Fruit fly (Drosophila melanogaster) whole organism, embryonic: ENCODE results near the gene CAH6.
A peak's percentile ranks its signal among the peaks of the same experiment; 100 is the strongest.

Source experiments
- Antp ChIP-seq: fragments of 200-800 bp; sonication (Bioruptor generic); optimal IDR thresholded peaks from 3 replicates; lab custom pipeline; 2016; ENCODE audit warnings: missing biosample characterization, missing genetic modification characterization
- CG10209 ChIP-seq: fragments of 200-800 bp; sonication (Bioruptor generic); optimal IDR thresholded peaks from 3 replicates; lab custom pipeline; 2017; ENCODE audit warnings: missing biosample characterization, mild to moderate bottlenecking, missing genetic modification characterization, missing genetic modification reagents
- CG10979 ChIP-seq: fragments of 200-800 bp; sonication (Bioruptor generic); optimal IDR thresholded peaks from 2 replicates; lab custom pipeline; 2018; ENCODE audit warnings: missing biosample characterization, mild to moderate bottlenecking, missing genetic modification characterization, moderate library complexity
- CG13624 ChIP-seq: fragments of 200-800 bp; sonication (Bioruptor generic); optimal IDR thresholded peaks from 2 replicates; lab custom pipeline; 2016; ENCODE audit warnings: missing biosample characterization, missing genetic modification characterization
- CG14441 ChIP-seq: fragments of 200-800 bp; sonication (Bioruptor generic); IDR thresholded peaks from 2 replicates; pipeline ENCODE4 v1.3.6; 2022; ENCODE audit warnings: missing biosample characterization, missing genetic modification characterization
- CG15696 ChIP-seq: fragments of 200-800 bp; sonication (Bioruptor generic); optimal IDR thresholded peaks from 2 replicates; lab custom pipeline; 2019; ENCODE audit warnings: missing biosample characterization, mild to moderate bottlenecking, missing genetic modification characterization, moderate library complexity
- CG2120 ChIP-seq: fragments of 200-800 bp; sonication (Bioruptor generic); optimal IDR thresholded peaks from 3 replicates; lab custom pipeline; 2016; ENCODE audit warnings: missing biosample characterization, missing genetic modification characterization
- CG30403 ChIP-seq: fragments of 200-800 bp; sonication (Bioruptor generic); optimal IDR thresholded peaks from 3 replicates; lab custom pipeline; 2016; ENCODE audit warnings: missing biosample characterization, missing genetic modification characterization
- CG3065 ChIP-seq: fragments of 200-800 bp; sonication (Bioruptor generic); optimal IDR thresholded peaks from 2 replicates; lab custom pipeline; 2016; ENCODE audit warnings: missing biosample characterization, missing genetic modification characterization
- CG32772 ChIP-seq: fragments of 200-800 bp; sonication (Bioruptor generic); IDR thresholded peaks from 2 replicates; pipeline ENCODE4 v1.3.6; 2022; ENCODE audit warnings: missing biosample characterization, missing genetic modification characterization
- CG33213 ChIP-seq: fragments of 200-800 bp; sonication (Bioruptor generic); optimal IDR thresholded peaks from 3 replicates; lab custom pipeline; 2016; ENCODE audit warnings: missing biosample characterization, missing genetic modification characterization
- CG3407 ChIP-seq: fragments of 200-800 bp; sonication (Bioruptor generic); optimal IDR thresholded peaks from 2 replicates; lab custom pipeline; 2018; ENCODE audit warnings: missing biosample characterization, mild to moderate bottlenecking, missing genetic modification characterization
- CG43689 ChIP-seq: fragments of 200-800 bp; sonication (Bioruptor generic); IDR thresholded peaks from 2 replicates; pipeline ENCODE4 v1.3.6; 2022; ENCODE audit warnings: missing biosample characterization, missing genetic modification characterization
- CG4617 ChIP-seq: fragments of 200-800 bp; sonication (Bioruptor generic); optimal IDR thresholded peaks from 3 replicates; lab custom pipeline; 2016; ENCODE audit warnings: missing biosample characterization, missing genetic modification characterization, borderline replicate concordance
- CG7271 ChIP-seq: fragments of 200-800 bp; sonication (Bioruptor generic); optimal IDR thresholded peaks from 2 replicates; lab custom pipeline; 2018; ENCODE audit warnings: missing biosample characterization, mild to moderate bottlenecking, missing genetic modification characterization, moderate library complexity
- CG9609 ChIP-seq: fragments of 200-800 bp; sonication (Bioruptor generic); optimal IDR thresholded peaks from 3 replicates; lab custom pipeline; 2016; ENCODE audit warnings: missing biosample characterization, missing genetic modification characterization
- CoRest ChIP-seq: fragments of 200-800 bp; sonication (Bioruptor generic); optimal IDR thresholded peaks from 3 replicates; lab custom pipeline; 2018; ENCODE audit warnings: missing biosample characterization, mild to moderate bottlenecking, missing genetic modification characterization, moderate library complexity
- CrebB ChIP-seq: fragments of 200-800 bp; sonication (Bioruptor generic); optimal IDR thresholded peaks from 3 replicates; lab custom pipeline; 2018; ENCODE audit warnings: missing biosample characterization, mild to moderate bottlenecking, missing genetic modification characterization
- Deaf1 ChIP-seq: fragments of 200-800 bp; optimal IDR thresholded peaks from 3 replicates; lab custom pipeline; 2019; ENCODE audit warnings: missing biosample characterization, mild to moderate bottlenecking, missing genetic modification characterization, moderate library complexity
- Dref ChIP-seq: fragments of 200-800 bp; sonication (Bioruptor generic); IDR thresholded peaks from 2 replicates; pipeline ENCODE4 v1.3.6; 2022; ENCODE audit warnings: missing biosample characterization, missing genetic modification characterization
- Ets65A ChIP-seq: fragments of 200-800 bp; sonication (Bioruptor generic); peaks from one replicate; lab custom pipeline; 2016; ENCODE audit warnings: missing biosample characterization, missing genetic modification characterization
- Fer1 ChIP-seq: fragments of 200-800 bp; sonication (Bioruptor generic); optimal IDR thresholded peaks from 2 replicates; lab custom pipeline; 2017; ENCODE audit warnings: missing biosample characterization, mild to moderate bottlenecking, missing genetic modification characterization
- Fer3 ChIP-seq: fragments of 200-800 bp; sonication (Bioruptor generic); optimal IDR thresholded peaks from 2 replicates; lab custom pipeline; 2018; ENCODE audit warnings: missing biosample characterization, mild to moderate bottlenecking, missing genetic modification characterization, moderate library complexity
- HLHmδ ChIP-seq: fragments of 200-800 bp; sonication (Bioruptor generic); optimal IDR thresholded peaks from 2 replicates; lab custom pipeline; 2018; ENCODE audit warnings: missing biosample characterization, mild to moderate bottlenecking, missing genetic modification characterization, moderate library complexity
- Hey ChIP-seq: fragments of 200-800 bp; sonication (Bioruptor generic); optimal IDR thresholded peaks from 3 replicates; lab custom pipeline; 2018; ENCODE audit warnings: missing biosample characterization, mild to moderate bottlenecking, missing genetic modification characterization
- HmgD ChIP-seq: fragments of 200-800 bp; sonication (Bioruptor generic); optimal IDR thresholded peaks from 3 replicates; lab custom pipeline; 2016; ENCODE audit warnings: missing biosample characterization, missing genetic modification characterization
- Hmr ChIP-seq: fragments of 200-800 bp; sonication (Bioruptor generic); optimal IDR thresholded peaks from 3 replicates; lab custom pipeline; 2017; ENCODE audit warnings: mild to moderate bottlenecking, missing biosample characterization, missing genetic modification reagents, missing genetic modification characterization
- Mes4 ChIP-seq: fragments of 200-800 bp; sonication (Bioruptor generic); optimal IDR thresholded peaks from 2 replicates; lab custom pipeline; 2016; ENCODE audit warnings: missing biosample characterization, missing genetic modification characterization
- NK7.1 ChIP-seq: fragments of 200-800 bp; sonication (Bioruptor generic); optimal IDR thresholded peaks from 3 replicates; lab custom pipeline; 2016; ENCODE audit warnings: missing biosample characterization, missing genetic modification characterization
- NfI ChIP-seq: fragments of 200-800 bp; sonication (Bioruptor generic); optimal IDR thresholded peaks from 3 replicates; lab custom pipeline; 2018; ENCODE audit warnings: missing biosample characterization, mild to moderate bottlenecking, missing genetic modification characterization, moderate library complexity
- Side ChIP-seq: fragments of 200-800 bp; sonication (Bioruptor generic); optimal IDR thresholded peaks from 2 replicates; lab custom pipeline; 2016; ENCODE audit warnings: missing biosample characterization, missing genetic modification characterization
- bowl ChIP-seq: fragments of 200-800 bp; sonication (Bioruptor generic); IDR thresholded peaks from 2 replicates; pipeline ENCODE4 v1.3.6; 2022; ENCODE audit warnings: missing biosample characterization, missing genetic modification characterization
- bsh ChIP-seq, 2 experiments: fragments of 200-800 bp; sonication (Bioruptor generic); optimal IDR thresholded peaks; 2 replicates each; lab custom pipeline; 2017 to 2018; ENCODE audit warnings: mild to moderate bottlenecking in 2 of 2, missing biosample characterization in 2 of 2, missing genetic modification characterization in 2 of 2, moderate library complexity in 1 of 2
- cas ChIP-seq: fragments of 200-800 bp; sonication (Bioruptor generic); IDR thresholded peaks from 2 replicates; pipeline ENCODE4 v1.3.6; 2022; ENCODE audit warnings: missing biosample characterization, missing genetic modification characterization
- chif ChIP-seq, 2 experiments: fragments of 200-800 bp; sonication (Bioruptor generic); optimal IDR thresholded peaks; 3 replicates each; lab custom pipeline; 2016; ENCODE audit warnings: missing biosample characterization in 2 of 2, missing genetic modification characterization in 2 of 2
- chn ChIP-seq: fragments of 200-800 bp; sonication (Bioruptor generic); optimal IDR thresholded peaks from 2 replicates; lab custom pipeline; 2016; ENCODE audit warnings: missing biosample characterization, missing genetic modification characterization
- crc ChIP-seq: fragments of 200-800 bp; sonication (Bioruptor generic); optimal IDR thresholded peaks from 2 replicates; lab custom pipeline; 2016; ENCODE audit warnings: missing biosample characterization, missing genetic modification characterization
- cwo ChIP-seq: fragments of 200-800 bp; sonication (Bioruptor generic); optimal IDR thresholded peaks from 3 replicates; lab custom pipeline; 2017; ENCODE audit warnings: missing biosample characterization, missing genetic modification characterization, mild to moderate bottlenecking, moderate library complexity, missing genetic modification reagents
- danr ChIP-seq: fragments of 200-800 bp; sonication (Bioruptor generic); IDR thresholded peaks from 2 replicates; pipeline ENCODE4 v1.3.6; 2022; ENCODE audit warnings: missing biosample characterization, missing genetic modification characterization
- fd102C ChIP-seq: fragments of 200-800 bp; sonication (Bioruptor generic); optimal IDR thresholded peaks from 2 replicates; lab custom pipeline; 2018; ENCODE audit warnings: missing biosample characterization, mild to moderate bottlenecking, missing genetic modification characterization, moderate library complexity
- gro ChIP-seq: fragments of 200-800 bp; sonication (Bioruptor generic); optimal IDR thresholded peaks from 2 replicates; lab custom pipeline; 2016; ENCODE audit warnings: missing biosample characterization, missing genetic modification characterization
- hb ChIP-seq: fragments of 200-800 bp; sonication (Bioruptor generic); IDR thresholded peaks from 3 replicates; pipeline ENCODE4 v1.3.6; 2022; ENCODE audit warnings: missing biosample characterization, missing genetic modification characterization; ENCODE audit not compliant: partially characterized antibody
- lilli ChIP-seq: fragments of 200-800 bp; sonication (Bioruptor generic); optimal IDR thresholded peaks from 3 replicates; lab custom pipeline; 2016; ENCODE audit warnings: missing biosample characterization, missing genetic modification characterization
- mirr ChIP-seq: fragments of 200-800 bp; sonication (Bioruptor generic); optimal IDR thresholded peaks from 3 replicates; lab custom pipeline; 2018; ENCODE audit warnings: missing biosample characterization, mild to moderate bottlenecking, missing genetic modification characterization
- nmo ChIP-seq: fragments of 200-800 bp; sonication (Bioruptor generic); optimal IDR thresholded peaks from 2 replicates; lab custom pipeline; 2018; ENCODE audit warnings: missing biosample characterization, mild to moderate bottlenecking, missing genetic modification characterization, moderate library complexity
- pb ChIP-seq: fragments of 200-800 bp; sonication (Bioruptor generic); optimal IDR thresholded peaks from 3 replicates; lab custom pipeline; 2016; ENCODE audit warnings: missing biosample characterization, missing genetic modification characterization
- ranshi ChIP-seq: fragments of 200-800 bp; sonication (Bioruptor generic); IDR thresholded peaks from 2 replicates; pipeline ENCODE4 v1.3.6; 2022; ENCODE audit warnings: missing biosample characterization, missing genetic modification characterization
- ro ChIP-seq: fragments of 200-800 bp; sonication (Bioruptor generic); IDR thresholded peaks from 2 replicates; pipeline ENCODE4 v1.3.6; 2022; ENCODE audit warnings: missing biosample characterization, missing genetic modification characterization
- stwl ChIP-seq: fragments of 200-800 bp; sonication (Bioruptor generic); optimal IDR thresholded peaks from 3 replicates; lab custom pipeline; 2018; ENCODE audit warnings: missing biosample characterization, mild to moderate bottlenecking, missing genetic modification characterization, moderate library complexity
- sug ChIP-seq: fragments of 200-800 bp; optimal IDR thresholded peaks from 2 replicates; lab custom pipeline; 2019; ENCODE audit warnings: missing biosample characterization, mild to moderate bottlenecking, missing genetic modification characterization, moderate library complexity
- vfl ChIP-seq: fragments of 200-800 bp; sonication (Bioruptor generic); optimal IDR thresholded peaks from 2 replicates; lab custom pipeline; 2016; ENCODE audit warnings: missing biosample characterization, missing genetic modification characterization

CAH6 gene

DNA sequence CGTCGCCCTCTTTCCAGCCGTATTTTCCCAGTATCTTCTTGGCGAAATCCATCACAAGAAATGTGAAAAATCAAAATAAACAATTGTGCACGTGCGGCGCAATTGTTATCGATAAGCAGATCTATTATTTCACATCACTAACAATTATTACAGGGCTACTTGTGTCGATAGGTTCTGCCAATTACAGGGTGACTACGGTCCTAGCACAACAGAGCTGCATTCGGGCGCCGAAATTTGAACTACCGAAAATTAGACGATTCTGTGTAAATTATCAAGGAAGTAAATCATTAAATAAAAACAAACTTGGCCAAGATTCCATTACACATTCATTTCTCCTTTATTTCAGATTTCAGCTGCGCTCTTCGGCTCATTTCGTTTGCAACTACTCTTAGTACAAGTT lies 41.6 kb upstream of the CAH6 start, which contains the start of gene CG15561 (continued):
- TF ChIP-seq sug (peak; percentile 62), Fer1 (peak; percentile 56), CG3065 (no peak), stwl (tag; lab: Kevin White, UChicago) (peak; percentile 81), NfI (GFP tag; lab: Kevin White, UChicago) (peak; percentile 77), CG10979 (peak; percentile 30), CG43689 (no peak), CoRest (tag; lab: Kevin White, UChicago) (peak; percentile 28), CG15696 (tag; lab: Kevin White, UChicago) (peak; percentile 52), gro (GFP tag; lab: Kevin White, UChicago) (peak; percentile 87), Mes4 (GFP tag; lab: Kevin White, UChicago) (peak; percentile 47), CG10209 (GFP tag; lab: Kevin White, UChicago) (peak; percentile 44), CG4617 (GFP tag; lab: Kevin White, UChicago) (peak; percentile 1), CG13624 (GFP tag; lab: Kevin White, UChicago) (peak; percentile 70), Hey (tag; lab: Kevin White, UChicago) (peak; percentile 6), nmo (peak; percentile 49), danr (GFP tag; lab: Robert Waterston, UW) (no peak), CG2120 (GFP tag; lab: Kevin White, UChicago) (no peak), fd102C (GFP tag; lab: Kevin White, UChicago) (peak; percentile 13), hb (GFP tag; lab: Robert Waterston, UW) (no peak), mirr (peak; percentile 64), lilli (peak; percentile 61), pb (GFP tag; lab: Kevin White, UChicago) (peak; percentile 48), chn (GFP tag; lab: Kevin White, UChicago) (peak; percentile 34), CG30403 (peak; percentile 44), vfl (peak; percentile 48), CG3407 (peak; percentile 49), bsh (GFP tag; optimal IDR thresholded peaks at IDR 0.05; lab: Kevin White, UChicago) (no peak), Antp (peak; percentile 26), HLHmδ (GFP tag; lab: Kevin White, UChicago) (peak; percentile 84), Side (GFP tag; lab: Kevin White, UChicago) (peak; percentile 59), CG33213 (GFP tag; lab: Kevin White, UChicago) (peak; percentile 75), crc (no peak), CG32772 (no peak), CG9609 (peak; percentile 48), Hmr (GFP tag; lab: Kevin White, UChicago) (peak; percentile 67), cwo (GFP tag; lab: Kevin White, UChicago) (peak; percentile 95), ranshi (no peak), CrebB (peak; percentile 64), Ets65A (GFP tag; lab: Kevin White, UChicago) (peak; percentile 91), chif (GFP tag; optimal IDR thresholded peaks at IDR 0.05; lab: Kevin White, UChicago) (peak; percentile 32 to 50), CG14441 (no peak), CG7271 (peak; percentile 39), ro (no peak), NK7.1 (GFP tag; lab: Kevin White, UChicago) (peak; percentile 21), HmgD (peak; percentile 0), Deaf1 (no peak), cas (no peak), Dref (GFP tag; lab: Robert Waterston, UW) (no peak), bowl (GFP tag; lab: Robert Waterston, UW) (no peak), Fer3 (tag; lab: Kevin White, UChicago) (peak; percentile 55)
